Fruit fly (Drosophila melanogaster): Measurements from ENCODE around the gene NimB4.

- TF ChIP-seq usp (GFP tag; optimal IDR thresholded peaks at IDR 0.05): no peak
- no peak for TF ChIP-seq Dll (optimal IDR thresholded peaks at IDR 0.05)
- no peak for TF ChIP-seq psq (optimal IDR thresholded peaks at IDR 0.05)
- no peak for TF ChIP-seq CG8478 (optimal IDR thresholded peaks at IDR 0.05)
These were observed 45.8 kb downstream of the NimB4 start for dm6 chr2L:13923984-13924383.

Measured in whole organism.